Fruit fly (Drosophila melanogaster) whole organism, adult: Measurements from ENCODE around the gene CG9192.

Source experiments
- CG11617 ChIP-seq: fragments of 200-800 bp; sonication (Bioruptor generic); optimal IDR thresholded peaks from 2 replicates; lab custom pipeline; 2017; ENCODE audit warnings: mild to moderate bottlenecking, missing biosample characterization, missing genetic modification reagents, missing genetic modification characterization
- CG12768 ChIP-seq: fragments of 200-800 bp; sonication (Bioruptor generic); optimal IDR thresholded peaks from 2 replicates; lab custom pipeline; 2017; ENCODE audit warnings: missing biosample characterization, missing genetic modification characterization, mild to moderate bottlenecking, moderate library complexity, missing genetic modification reagents
- CG14711 ChIP-seq: fragments of 200-800 bp; sonication (Bioruptor generic); optimal IDR thresholded peaks from 2 replicates; lab custom pipeline; 2018; ENCODE audit warnings: missing biosample characterization, mild to moderate bottlenecking, missing genetic modification characterization, moderate library complexity
- CG1620 ChIP-seq: fragments of 200-800 bp; sonication (Bioruptor generic); optimal IDR thresholded peaks from 2 replicates; lab custom pipeline; 2016; ENCODE audit warnings: missing biosample characterization, missing genetic modification characterization
- CG33017 ChIP-seq: fragments of 200-800 bp; sonication (Bioruptor generic); optimal IDR thresholded peaks from 2 replicates; lab custom pipeline; 2018; ENCODE audit warnings: missing biosample characterization, mild to moderate bottlenecking, missing genetic modification characterization, moderate library complexity
- CG5204 ChIP-seq: fragments of 200-800 bp; sonication (Bioruptor generic); optimal IDR thresholded peaks from 2 replicates; lab custom pipeline; 2016; ENCODE audit warnings: missing biosample characterization, missing genetic modification characterization
- CG7045 ChIP-seq: fragments of 200-800 bp; sonication (Bioruptor generic); optimal IDR thresholded peaks from 2 replicates; lab custom pipeline; 2017; ENCODE audit warnings: missing biosample characterization, mild to moderate bottlenecking, missing genetic modification characterization
- CG7101 ChIP-seq: fragments of 200-800 bp; sonication (Bioruptor generic); optimal IDR thresholded peaks from 2 replicates; lab custom pipeline; 2018; ENCODE audit warnings: missing biosample characterization, mild to moderate bottlenecking, missing genetic modification characterization, moderate library complexity
- Clk ChIP-seq: fragments of 200-800 bp; sonication (Bioruptor generic); optimal IDR thresholded peaks from 2 replicates; lab custom pipeline; 2017; ENCODE audit warnings: missing biosample characterization, missing genetic modification characterization
- Crg-1 ChIP-seq: fragments of 200-800 bp; sonication (Bioruptor generic); optimal IDR thresholded peaks from 2 replicates; lab custom pipeline; 2016; ENCODE audit warnings: missing biosample characterization, missing genetic modification characterization
- Hr96 ChIP-seq: fragments of 200-800 bp; sonication (Bioruptor generic); optimal IDR thresholded peaks from 2 replicates; lab custom pipeline; 2016; ENCODE audit warnings: missing biosample characterization, missing genetic modification characterization
- Mnt ChIP-seq: fragments of 200-800 bp; sonication (Bioruptor generic); optimal IDR thresholded peaks from 2 replicates; lab custom pipeline; 2016; ENCODE audit warnings: missing biosample characterization, mild to moderate bottlenecking, missing genetic modification characterization
- bab1 ChIP-seq: fragments of 200-800 bp; sonication (Bioruptor generic); optimal IDR thresholded peaks from 3 replicates; lab custom pipeline; 2019; ENCODE audit warnings: missing biosample characterization, mild to moderate bottlenecking, missing genetic modification characterization, moderate library complexity
- cic ChIP-seq: fragments of 200-800 bp; sonication (Bioruptor generic); optimal IDR thresholded peaks from 2 replicates; lab custom pipeline; 2017; ENCODE audit warnings: missing biosample characterization, mild to moderate bottlenecking, missing genetic modification characterization, moderate library complexity
- cnc ChIP-seq, 2 experiments: fragments of >200 bp; optimal IDR thresholded peaks; 2 replicates each; lab custom pipeline; 2017
- kay ChIP-seq: fragments of 200-800 bp; sonication (Bioruptor generic); peaks from one replicate; lab custom pipeline; 2016; ENCODE audit warnings: missing biosample characterization, missing genetic modification characterization, borderline replicate concordance
- ovo ChIP-seq: fragments of 200-800 bp; sonication (Bioruptor generic); optimal IDR thresholded peaks from 2 replicates; lab custom pipeline; 2016; ENCODE audit warnings: missing biosample characterization, missing genetic modification characterization
- pad ChIP-seq: fragments of 200-800 bp; sonication (Bioruptor generic); optimal IDR thresholded peaks from 3 replicates; lab custom pipeline; 2017; ENCODE audit warnings: missing biosample characterization, missing genetic modification characterization, mild to moderate bottlenecking, moderate library complexity, missing genetic modification reagents
- tj ChIP-seq: fragments of 200-800 bp; sonication (Bioruptor generic); optimal IDR thresholded peaks from 3 replicates; lab custom pipeline; 2017; ENCODE audit warnings: missing biosample characterization, mild to moderate bottlenecking, missing genetic modification characterization, moderate library complexity
- toe ChIP-seq: fragments of 200-800 bp; sonication (Bioruptor generic); optimal IDR thresholded peaks from 2 replicates; lab custom pipeline; 2016; ENCODE audit warnings: missing biosample characterization, missing genetic modification characterization

Gene CG9192

DNA sequence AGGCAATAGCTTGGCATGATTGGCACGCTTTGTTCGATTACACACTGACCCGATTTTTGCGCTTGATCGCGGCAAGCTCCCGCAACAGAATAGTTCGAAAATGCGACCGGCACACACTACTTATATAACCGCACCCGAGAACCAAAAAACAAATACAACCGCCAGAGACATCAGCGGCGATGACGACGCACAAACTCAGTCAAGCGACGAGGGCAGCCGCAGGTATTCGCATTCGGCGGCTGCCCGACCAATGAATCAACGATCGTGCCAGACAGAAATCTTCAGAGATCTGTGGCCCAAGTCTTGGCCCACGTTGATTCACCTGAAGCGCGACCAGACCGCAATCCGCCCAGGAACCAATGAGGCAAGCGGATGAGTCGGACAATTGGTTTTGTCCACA, at the start of gene CG9192:
Gene CG9192, minus strand, starts transcription at position 101 of the 400 bp plus-strand sequence.
- TF ChIP-seq tj (GFP tag; lab: Kevin White, UChicago) = no peak
- no peak for TF ChIP-seq ovo (GFP tag; lab: Kevin White, UChicago)
- no peak for TF ChIP-seq kay (GFP tag; lab: Kevin White, UChicago)
- no peak for TF ChIP-seq Hr96
- no peak for TF ChIP-seq Crg-1 (GFP tag; lab: Kevin White, UChicago)
- no peak for TF ChIP-seq cic (GFP tag; lab: Kevin White, UChicago)
- TF ChIP-seq CG11617 (GFP tag; lab: Kevin White, UChicago) = no peak
- no peak for TF ChIP-seq CG7045 (GFP tag; lab: Kevin White, UChicago)
- no peak for TF ChIP-seq CG5204 (GFP tag; lab: Kevin White, UChicago)
- no peak for TF ChIP-seq CG14711 (tag; lab: Kevin White, UChicago)
- TF ChIP-seq pad (GFP tag; lab: Kevin White, UChicago) = no peak
- TF ChIP-seq CG12768 = no peak
- no peak for TF ChIP-seq Clk (GFP tag; lab: Kevin White, UChicago)
- TF ChIP-seq bab1 (GFP tag; lab: Kevin White, UChicago) = no peak
- TF ChIP-seq CG33017 = no peak
- no peak for TF ChIP-seq CG7101 (tag; lab: Kevin White, UChicago)
- no peak for TF ChIP-seq CG1620 (GFP tag; lab: Kevin White, UChicago)
- TF ChIP-seq cnc (optimal IDR thresholded peaks at IDR 0.05; lab: Kevin White, UChicago) = no peak
- no peak for TF ChIP-seq Mnt (GFP tag; lab: Kevin White, UChicago)

DNA sequence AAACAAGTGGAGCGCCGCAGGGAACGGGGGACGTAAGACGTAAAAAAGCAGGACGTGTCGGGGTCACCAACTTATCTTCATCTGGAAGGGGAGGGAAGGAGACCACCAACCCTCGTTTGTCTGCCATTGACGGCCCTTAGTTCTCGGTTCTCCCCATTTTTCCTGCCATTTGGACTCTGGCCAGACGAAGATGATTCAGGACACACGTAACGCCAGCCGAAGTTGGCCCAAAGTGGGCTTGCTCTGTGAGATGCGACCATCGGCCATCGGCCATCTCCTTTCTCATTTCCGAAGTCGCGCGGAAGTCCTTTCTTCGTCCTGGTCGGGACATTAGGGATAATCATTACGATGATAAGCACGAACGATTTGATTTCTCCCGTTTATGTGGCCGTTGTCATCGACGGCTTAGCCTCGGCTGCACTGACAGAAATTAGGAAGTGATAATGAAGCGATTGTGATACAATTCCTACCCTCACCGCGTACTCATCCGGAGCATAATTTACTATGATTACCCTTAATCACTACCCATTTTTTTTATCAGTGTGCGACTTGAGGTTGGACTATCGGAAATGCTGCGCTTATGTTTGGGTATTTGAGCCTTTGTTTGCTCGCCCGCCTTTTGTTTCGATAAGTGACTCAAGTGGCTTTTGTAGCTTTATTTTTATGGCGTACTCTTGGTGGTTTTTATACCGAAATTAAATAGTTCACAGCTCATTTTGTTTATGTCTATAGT, 42.9 kb upstream of the CG9192 start:
- TF ChIP-seq CG7101 (tag; lab: Kevin White, UChicago) = no peak
- TF ChIP-seq CG12768 = no peak
- no peak for TF ChIP-seq CG1620 (GFP tag; lab: Kevin White, UChicago)
- no peak for TF ChIP-seq Hr96
- TF ChIP-seq Mnt (GFP tag; lab: Kevin White, UChicago) = no peak
- no peak for TF ChIP-seq Crg-1 (GFP tag; lab: Kevin White, UChicago)
- TF ChIP-seq CG14711 (tag; lab: Kevin White, UChicago) = no peak
- TF ChIP-seq toe = no peak

DNA sequence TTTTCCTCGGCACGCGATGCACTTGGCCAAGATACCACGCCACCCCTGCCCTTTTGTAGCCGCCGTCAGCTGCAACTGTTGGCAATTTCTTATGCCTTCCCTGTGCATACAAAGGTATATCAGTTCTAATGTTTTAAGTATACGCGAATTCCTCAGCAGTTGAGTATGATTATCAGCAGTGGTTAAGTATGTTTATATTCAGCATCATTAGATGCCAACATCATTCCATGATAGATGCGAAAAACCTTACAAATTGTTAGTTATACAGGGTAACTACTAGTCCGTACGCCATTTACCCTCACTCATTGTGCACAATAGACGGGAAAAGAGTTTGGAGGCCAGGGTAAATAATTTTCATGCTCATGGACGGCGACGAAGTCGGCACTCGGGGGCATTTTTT, 41.6 kb upstream of the CG9192 start:
- TF ChIP-seq CG5204 (GFP tag; lab: Kevin White, UChicago) (no peak), CG14711 (tag; lab: Kevin White, UChicago) (no peak), pad (GFP tag; lab: Kevin White, UChicago) (no peak), CG7045 (GFP tag; lab: Kevin White, UChicago) (no peak), cnc (optimal IDR thresholded peaks at IDR 0.05; lab: Kevin White, UChicago) (no peak), CG33017 (no peak), Mnt (GFP tag; lab: Kevin White, UChicago) (no peak), CG1620 (GFP tag; lab: Kevin White, UChicago) (no peak), tj (GFP tag; lab: Kevin White, UChicago) (no peak), cic (GFP tag; lab: Kevin White, UChicago) (no peak), ovo (GFP tag; lab: Kevin White, UChicago) (no peak), bab1 (GFP tag; lab: Kevin White, UChicago) (no peak), Crg-1 (GFP tag; lab: Kevin White, UChicago) (no peak), toe (no peak), Hr96 (no peak), CG11617 (GFP tag; lab: Kevin White, UChicago) (no peak)

DNA sequence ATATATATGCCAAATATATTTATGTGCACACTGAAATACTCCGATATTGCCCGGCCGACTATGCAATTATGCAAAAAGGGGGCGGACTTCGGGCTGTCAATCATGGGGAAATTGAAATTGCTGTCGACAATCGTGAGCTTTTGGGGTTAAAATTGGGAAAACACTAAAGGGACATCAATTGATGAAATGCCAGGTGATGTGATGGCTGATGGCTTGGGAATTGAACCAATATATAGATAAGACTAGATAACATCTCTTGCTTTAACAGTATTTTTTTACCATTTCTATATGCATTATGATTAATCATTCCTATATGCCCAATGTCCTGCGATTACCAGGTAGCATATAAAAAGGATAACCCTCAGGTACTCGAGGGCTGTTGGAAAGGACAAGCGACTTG, 39.8 kb upstream of the CG9192 start:
- TF ChIP-seq Clk (GFP tag; lab: Kevin White, UChicago) = no peak
- TF ChIP-seq CG33017 = no peak
- no peak for TF ChIP-seq bab1 (GFP tag; lab: Kevin White, UChicago)
- no peak for TF ChIP-seq CG14711 (tag; lab: Kevin White, UChicago)
- TF ChIP-seq kay (GFP tag; lab: Kevin White, UChicago) = no peak
- no peak for TF ChIP-seq Crg-1 (GFP tag; lab: Kevin White, UChicago)
- TF ChIP-seq toe = no peak
- no peak for TF ChIP-seq cic (GFP tag; lab: Kevin White, UChicago)
- no peak for TF ChIP-seq cnc (optimal IDR thresholded peaks at IDR 0.05; lab: Kevin White, UChicago)
- no peak for TF ChIP-seq CG12768
- no peak for TF ChIP-seq ovo (GFP tag; lab: Kevin White, UChicago)
- no peak for TF ChIP-seq tj (GFP tag; lab: Kevin White, UChicago)
- no peak for TF ChIP-seq CG11617 (GFP tag; lab: Kevin White, UChicago)
- TF ChIP-seq Mnt (GFP tag; lab: Kevin White, UChicago) = no peak
- TF ChIP-seq Hr96 = no peak
- no peak for TF ChIP-seq CG7101 (tag; lab: Kevin White, UChicago)
- no peak for TF ChIP-seq CG7045 (GFP tag; lab: Kevin White, UChicago)
- TF ChIP-seq CG1620 (GFP tag; lab: Kevin White, UChicago) = no peak

DNA sequence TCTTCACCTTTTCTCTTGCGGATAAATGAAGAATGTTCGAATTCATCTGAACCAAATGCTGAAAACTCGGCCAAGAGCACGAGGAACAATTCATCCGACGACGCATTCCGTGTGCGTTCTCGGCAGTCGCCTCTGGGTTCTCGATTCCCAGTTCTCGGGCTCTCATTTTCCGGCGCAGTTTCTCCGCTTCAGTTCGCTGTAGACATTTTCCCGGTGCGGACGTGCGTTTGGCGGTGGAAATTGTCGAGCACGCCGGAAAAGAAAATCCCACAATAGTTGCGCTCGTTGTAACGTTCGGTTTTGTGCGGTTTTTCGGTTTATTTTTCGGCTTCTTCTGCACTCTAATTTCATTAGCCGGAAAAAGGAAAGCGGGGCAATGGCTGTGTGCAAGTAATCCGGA, 37.6 kb upstream of the CG9192 start, which contains the start of gene CG32333:
Gene CG32333, plus strand, starts transcription at position 190 of the 400 bp plus-strand sequence.
- TF ChIP-seq toe = no peak
- TF ChIP-seq ovo (GFP tag; lab: Kevin White, UChicago) = no peak
- TF ChIP-seq cnc (optimal IDR thresholded peaks at IDR 0.05; lab: Kevin White, UChicago) = no peak

DNA sequence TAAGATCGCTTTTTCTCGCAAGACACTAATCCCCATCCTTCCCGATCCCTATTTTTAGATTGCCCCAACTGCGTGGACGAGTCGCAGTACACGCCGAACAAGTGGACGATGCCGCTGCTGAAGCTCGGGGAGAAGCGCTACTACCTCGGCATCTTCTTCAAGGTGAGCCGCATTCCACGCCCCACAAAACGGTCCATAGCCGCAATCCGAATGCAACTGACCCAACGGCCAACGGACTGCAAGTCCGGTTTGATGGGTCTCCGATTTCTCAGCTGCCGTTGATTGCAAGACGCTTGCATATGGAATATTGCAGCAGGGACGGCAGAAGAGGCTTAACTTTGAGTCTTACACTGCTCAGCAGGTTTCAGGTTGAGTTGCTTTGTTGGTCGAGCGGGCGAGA, 30.9 kb upstream of the CG9192 start:
- TF ChIP-seq tj (GFP tag; lab: Kevin White, UChicago) = no peak
- no peak for TF ChIP-seq bab1 (GFP tag; lab: Kevin White, UChicago)
- TF ChIP-seq cnc (optimal IDR thresholded peaks at IDR 0.05; lab: Kevin White, UChicago) = no peak
- no peak for TF ChIP-seq toe
- TF ChIP-seq Hr96 = no peak
- TF ChIP-seq Mnt (GFP tag; lab: Kevin White, UChicago) = no peak
- no peak for TF ChIP-seq CG33017
- no peak for TF ChIP-seq pad (GFP tag; lab: Kevin White, UChicago)
- no peak for TF ChIP-seq kay (GFP tag; lab: Kevin White, UChicago)
